Worm (Caenorhabditis elegans): ENCODE results near the gene idpp-15.

Gene idpp-15

DNA sequence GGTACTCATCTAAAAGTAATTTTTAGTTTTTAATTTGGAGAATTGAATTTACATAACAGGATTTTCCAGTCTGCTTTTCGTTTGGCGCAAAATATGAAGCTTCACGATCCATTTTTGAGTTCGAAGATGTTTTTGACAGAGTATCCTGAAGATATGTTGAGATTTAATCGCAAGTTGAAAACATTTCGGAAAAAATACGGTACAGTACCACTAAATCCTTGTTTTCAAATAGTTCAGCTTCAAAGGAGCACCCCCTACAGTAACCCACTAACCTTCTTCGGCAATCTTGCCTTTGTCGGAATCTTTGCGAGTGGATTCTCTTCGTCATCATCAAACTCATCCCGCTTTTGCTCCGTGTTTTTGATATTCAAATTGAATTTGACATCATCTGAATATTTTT is 5.9 kb upstream of the idpp-15 start:
- TF ChIP-seq aly-2 (tag; optimal IDR thresholded peaks at IDR 0.05) (peak; percentile 25), daf-12 (tag; optimal IDR thresholded peaks at IDR 0.05) (no peak), ceh-28 (tag; optimal IDR thresholded peaks at IDR 0.05) (no peak), nhr-23 (tag; optimal IDR thresholded peaks at IDR 0.05) (no peak), nhr-12 (tag; optimal IDR thresholded peaks at IDR 0.05) (no peak)

DNA sequence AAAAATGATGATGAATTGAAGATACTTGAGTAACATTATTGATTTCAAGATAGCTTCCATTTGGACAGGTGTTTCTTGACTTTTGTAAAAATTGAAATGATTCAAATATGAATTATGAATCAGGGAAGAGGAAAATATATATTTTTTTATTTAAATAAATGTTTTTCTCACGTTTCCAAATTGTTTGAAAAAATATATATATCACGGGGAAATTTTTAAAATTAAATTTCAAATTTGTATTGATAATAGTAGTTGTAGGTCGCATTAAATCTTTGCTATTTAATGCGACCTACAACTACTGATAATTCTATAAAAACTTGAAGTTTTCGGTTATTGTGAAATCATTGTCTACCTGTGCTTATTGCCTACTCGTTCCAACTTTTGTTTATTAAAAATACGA is 5.0 kb upstream of the idpp-15 start, which contains the start of gene ZC21.8:
TSS of gene ZC21.8 (minus strand) at position 101 of the 400 bp plus-strand sequence.
- TF ChIP-seq hmg-11 (tag; optimal IDR thresholded peaks at IDR 0.05), result no peak
- no peak for TF ChIP-seq snpc-4 (tag; optimal IDR thresholded peaks at IDR 0.05)
- TF ChIP-seq egl-27 (tag; optimal IDR thresholded peaks at IDR 0.05), result no peak
- TF ChIP-seq sea-2 (GFP tag; optimal IDR thresholded peaks at IDR 0.05), result no peak
- TF ChIP-seq eor-1 (tag; optimal IDR thresholded peaks at IDR 0.05), result no peak
- TF ChIP-seq nhr-76 (tag; optimal IDR thresholded peaks at IDR 0.05), result no peak
- TF ChIP-seq daf-12 (tag; optimal IDR thresholded peaks at IDR 0.05), result no peak
- TF ChIP-seq lsy-12 (tag; optimal IDR thresholded peaks at IDR 0.05), result no peak
- no peak for TF ChIP-seq nhr-25 (tag; optimal IDR thresholded peaks at IDR 0.05)
- TF ChIP-seq fkh-10 (GFP tag; optimal IDR thresholded peaks at IDR 0.05), result no peak
- TF ChIP-seq jun-1 (tag; optimal IDR thresholded peaks at IDR 0.05), result no peak
- no peak for TF ChIP-seq nhr-11 (tag; optimal IDR thresholded peaks at IDR 0.05)
- no peak for TF ChIP-seq ztf-11 (tag; optimal IDR thresholded peaks at IDR 0.05)
- no peak for TF ChIP-seq nfya-1 (tag; optimal IDR thresholded peaks at IDR 0.05; ENCODE audit: insufficient read depth)
- TF ChIP-seq ztf-4 (tag; optimal IDR thresholded peaks at IDR 0.05), result no peak
- no peak for TF ChIP-seq pha-4 (tag; optimal IDR thresholded peaks at IDR 0.05)
- no peak for TF ChIP-seq fos-1 (tag; optimal IDR thresholded peaks at IDR 0.05)
- TF ChIP-seq ama-1 (optimal IDR thresholded peaks at IDR 0.05), result no peak
- TF ChIP-seq unc-62 (GFP tag; optimal IDR thresholded peaks at IDR 0.05), result no peak

DNA sequence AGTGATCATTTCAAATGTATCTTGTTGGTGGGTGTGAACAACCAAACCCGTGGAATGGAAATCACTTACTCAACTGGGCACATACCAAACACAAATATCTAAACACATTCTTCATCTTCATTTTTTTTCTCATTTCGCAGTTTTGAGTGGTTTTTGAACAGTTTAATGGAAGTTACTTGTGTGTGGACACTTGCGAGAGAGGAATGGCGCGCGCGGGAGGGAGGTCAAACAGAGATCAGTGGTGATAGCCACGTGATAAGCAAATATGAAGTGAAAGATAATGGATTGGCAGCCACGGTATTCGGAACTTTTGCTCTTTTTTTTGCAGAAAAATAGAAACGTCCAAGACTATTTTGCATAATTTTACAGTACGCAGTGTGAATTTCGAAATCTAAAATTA is 4.3 kb upstream of the idpp-15 start:
- TF ChIP-seq eor-1 (tag; optimal IDR thresholded peaks at IDR 0.05) (no peak), pha-4 (tag; optimal IDR thresholded peaks at IDR 0.05) (peak; percentile 76)

DNA sequence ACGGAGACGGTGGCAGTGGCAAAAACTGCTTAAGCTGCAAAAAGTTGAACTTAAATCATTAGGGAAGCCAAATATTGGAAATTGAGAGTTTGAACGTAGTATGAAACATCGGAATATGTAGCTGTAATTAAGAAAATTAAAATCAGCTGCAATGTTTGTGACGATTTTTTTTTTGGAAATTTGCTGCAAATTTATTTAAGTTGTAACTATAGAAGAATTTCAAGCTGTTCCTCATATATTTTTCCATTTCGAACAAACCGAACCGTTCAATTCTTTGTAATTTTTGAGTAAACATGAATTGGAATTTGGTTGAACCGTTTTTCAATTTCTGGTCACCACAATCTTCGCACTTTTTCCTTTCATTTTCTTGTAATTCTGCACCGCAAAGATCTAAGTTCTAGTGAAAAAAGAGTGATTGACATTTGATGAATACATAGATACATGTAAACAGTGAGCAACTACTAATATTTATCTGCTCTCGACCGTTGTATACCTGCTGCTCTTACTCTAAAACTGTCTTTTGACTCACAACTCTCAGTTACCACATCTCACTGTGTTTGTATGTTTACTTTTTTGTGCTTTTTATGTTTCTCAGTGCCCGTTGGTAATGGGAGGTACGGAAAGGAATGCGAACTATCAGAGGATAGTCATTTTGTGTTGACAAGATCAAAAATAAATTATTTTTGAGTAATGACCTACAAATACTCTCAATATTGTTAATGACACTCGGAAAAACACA is 3.0 kb upstream of the idpp-15 start:
- TF ChIP-seq fos-1 (tag; optimal IDR thresholded peaks at IDR 0.05) (no peak), nhr-25 (tag; optimal IDR thresholded peaks at IDR 0.05) (no peak), pha-4 (tag; optimal IDR thresholded peaks at IDR 0.05) (peak; percentile 97)

DNA sequence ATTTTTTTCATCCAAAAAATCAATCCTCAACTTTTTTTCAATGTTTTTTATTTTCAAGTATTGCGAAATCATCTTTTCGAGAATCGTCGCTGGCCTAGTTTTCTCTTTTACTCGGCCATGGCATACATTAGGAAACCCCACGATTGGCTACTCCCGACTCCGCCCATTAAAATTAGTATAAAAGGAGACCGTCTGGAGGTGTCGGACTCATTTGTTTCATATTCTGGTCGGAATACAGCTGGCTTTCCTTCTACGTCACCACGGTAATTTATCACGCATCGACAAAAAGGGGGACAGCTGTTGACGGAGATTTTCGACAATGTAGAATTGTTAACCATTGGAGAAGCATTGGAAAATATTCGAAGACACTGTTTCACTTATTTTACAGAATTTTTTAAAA is 4.1 kb downstream of the idpp-15 start:
- TF ChIP-seq pqm-1 (tag; optimal IDR thresholded peaks at IDR 0.05), result no peak
- no peak for TF ChIP-seq aly-2 (tag; optimal IDR thresholded peaks at IDR 0.05)
- TF ChIP-seq nhr-77 (tag; optimal IDR thresholded peaks at IDR 0.05), result no peak
- no peak for TF ChIP-seq pha-4 (tag; optimal IDR thresholded peaks at IDR 0.05)
- no peak for TF ChIP-seq skn-1 (tag; optimal IDR thresholded peaks at IDR 0.05)
- TF ChIP-seq nhr-12 (tag; optimal IDR thresholded peaks at IDR 0.05), result no peak
- TF ChIP-seq ama-1 (optimal IDR thresholded peaks at IDR 0.05), result peak; percentile 42
- TF ChIP-seq sea-2 (GFP tag; optimal IDR thresholded peaks at IDR 0.05), result no peak
- TF ChIP-seq elt-1 (tag; optimal IDR thresholded peaks at IDR 0.05), result no peak
- TF ChIP-seq elt-3 (tag; optimal IDR thresholded peaks at IDR 0.05), result no peak
- peak; percentile 47 for TF ChIP-seq nhr-25 (tag; optimal IDR thresholded peaks at IDR 0.05)
- TF ChIP-seq lin-15B (tag; optimal IDR thresholded peaks at IDR 0.05), result peak; percentile 81
- TF ChIP-seq ceh-28 (tag; optimal IDR thresholded peaks at IDR 0.05), result peak; percentile 11
- no peak for TF ChIP-seq nhr-11 (tag; optimal IDR thresholded peaks at IDR 0.05)
- TF ChIP-seq nhr-67 (tag; optimal IDR thresholded peaks at IDR 0.05), result no peak
- peak; percentile 55 for TF ChIP-seq lsy-12 (tag; optimal IDR thresholded peaks at IDR 0.05)
- TF ChIP-seq mdl-1 (tag; optimal IDR thresholded peaks at IDR 0.05), result no peak
- TF ChIP-seq fos-1 (tag; optimal IDR thresholded peaks at IDR 0.05), result no peak
- TF ChIP-seq unc-62 (GFP tag; optimal IDR thresholded peaks at IDR 0.05), result no peak
- TF ChIP-seq ztf-11 (tag; optimal IDR thresholded peaks at IDR 0.05), result no peak
- no peak for TF ChIP-seq jun-1 (tag; optimal IDR thresholded peaks at IDR 0.05)
- TF ChIP-seq nfya-1 (tag; optimal IDR thresholded peaks at IDR 0.05; ENCODE audit: insufficient read depth), result peak; percentile 100
- TF ChIP-seq ZK546.5 (tag; optimal IDR thresholded peaks at IDR 0.05), result no peak
- TF ChIP-seq unc-39 (tag; optimal IDR thresholded peaks at IDR 0.05), result no peak
- TF ChIP-seq egl-5 (tag; optimal IDR thresholded peaks at IDR 0.05), result no peak
- TF ChIP-seq fkh-10 (GFP tag; optimal IDR thresholded peaks at IDR 0.05), result no peak
- no peak for TF ChIP-seq nhr-43 (tag; optimal IDR thresholded peaks at IDR 0.05; ENCODE audit: poor library complexity, severe bottlenecking)
- no peak for TF ChIP-seq ceh-82 (tag; optimal IDR thresholded peaks at IDR 0.05)
- no peak for TF ChIP-seq nhr-23 (tag; optimal IDR thresholded peaks at IDR 0.05)
- no peak for TF ChIP-seq egl-27 (tag; optimal IDR thresholded peaks at IDR 0.05)
- no peak for TF ChIP-seq ceh-16 (tag; optimal IDR thresholded peaks at IDR 0.05)
- TF ChIP-seq lin-39 (tag; optimal IDR thresholded peaks at IDR 0.05), result no peak
- TF ChIP-seq snpc-4 (tag; optimal IDR thresholded peaks at IDR 0.05), result peak; percentile 55
- TF ChIP-seq fkh-2 (tag; optimal IDR thresholded peaks at IDR 0.05), result no peak
- no peak for TF ChIP-seq daf-12 (tag; optimal IDR thresholded peaks at IDR 0.05)
- no peak for TF ChIP-seq nhr-237 (tag; optimal IDR thresholded peaks at IDR 0.05)
- no peak for TF ChIP-seq ceh-9 (tag; optimal IDR thresholded peaks at IDR 0.05)
- TF ChIP-seq zag-1 (tag; optimal IDR thresholded peaks at IDR 0.05), result no peak

Data from whole organism, L3 larva.